Fruit fly (Drosophila melanogaster): ENCODE data around the gene bip1.

DNA sequence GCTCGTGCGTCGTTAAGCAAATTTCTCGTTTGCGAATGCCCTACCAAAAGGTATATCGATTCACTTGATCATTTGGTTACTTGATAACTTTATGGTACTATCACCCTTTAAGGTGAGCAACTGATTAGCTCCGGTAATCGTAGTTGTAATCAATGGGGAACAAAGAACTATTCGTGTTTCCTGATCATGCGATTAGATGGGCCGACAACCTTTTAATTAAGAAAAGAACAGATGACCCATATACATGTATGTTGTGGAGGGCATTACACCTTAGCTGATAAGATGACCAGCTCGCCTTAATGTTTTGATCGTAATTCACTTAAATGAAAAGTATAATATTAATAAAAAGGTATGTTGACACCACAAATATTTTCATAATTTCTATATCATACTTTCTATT lies 14.9 kb upstream of the bip1 start:
- TF ChIP-seq CTCF (optimal IDR thresholded peaks at IDR 0.05) (no peak), CG8478 (optimal IDR thresholded peaks at IDR 0.05) (no peak)
